Fruit fly (Drosophila melanogaster) whole organism, embryonic: Measurements from ENCODE around the gene RhoGEF4.

Source experiments
- ATbp ChIP-seq: fragments of 200-800 bp; sonication (Bioruptor generic); optimal IDR thresholded peaks from 2 replicates; lab custom pipeline; 2017; ENCODE audit warnings: missing biosample characterization, mild to moderate bottlenecking, missing genetic modification characterization, missing genetic modification reagents
- Bgb ChIP-seq: fragments of 200-800 bp; sonication (Bioruptor generic); IDR thresholded peaks from 2 replicates; pipeline ENCODE4 v1.3.6; 2022; ENCODE audit warnings: missing biosample characterization, missing genetic modification characterization; ENCODE audit not compliant: partially characterized antibody
- Blimp-1 ChIP-seq: fragments of 200-800 bp; sonication (Bioruptor generic); optimal IDR thresholded peaks from 3 replicates; lab custom pipeline; 2018; ENCODE audit warnings: missing biosample characterization, missing genetic modification characterization, mild to moderate bottlenecking, moderate library complexity, missing genetic modification reagents
- CG10147 ChIP-seq: fragments of 200-800 bp; sonication (Bioruptor generic); optimal IDR thresholded peaks from 2 replicates; lab custom pipeline; 2019; ENCODE audit warnings: missing biosample characterization, mild to moderate bottlenecking, missing genetic modification characterization, moderate library complexity
- CG10462 ChIP-seq: fragments of 200-800 bp; sonication (Bioruptor generic); optimal IDR thresholded peaks from 2 replicates; lab custom pipeline; 2016; ENCODE audit warnings: missing biosample characterization, missing genetic modification characterization
- CG11398 ChIP-seq: fragments of 200-800 bp; sonication (Bioruptor generic); optimal IDR thresholded peaks from 2 replicates; lab custom pipeline; 2016; ENCODE audit warnings: missing biosample characterization, missing genetic modification characterization
- CG11723 ChIP-seq: fragments of 200-800 bp; sonication (Bioruptor generic); optimal IDR thresholded peaks from 2 replicates; lab custom pipeline; 2017; ENCODE audit warnings: missing biosample characterization, mild to moderate bottlenecking, missing genetic modification characterization
- CG14050 ChIP-seq: fragments of 200-800 bp; sonication (Bioruptor generic); IDR thresholded peaks from 3 replicates; pipeline ENCODE4 v1.3.6; 2022; ENCODE audit warnings: missing biosample characterization, missing genetic modification characterization
- CG18599 ChIP-seq: fragments of 200-800 bp; sonication (Bioruptor generic); optimal IDR thresholded peaks from 3 replicates; lab custom pipeline; 2017; ENCODE audit warnings: missing biosample characterization, missing genetic modification characterization, mild to moderate bottlenecking, moderate library complexity, missing genetic modification reagents
- CG2199 ChIP-seq: fragments of 200-800 bp; sonication (Bioruptor generic); IDR thresholded peaks from 3 replicates; pipeline ENCODE4 v1.3.6; 2022; ENCODE audit warnings: missing biosample characterization, missing genetic modification characterization
- CG32767 ChIP-seq: fragments of 200-800 bp; sonication (Bioruptor generic); IDR thresholded peaks from 2 replicates; pipeline ENCODE4 v1.3.6; 2022; ENCODE audit warnings: missing biosample characterization, missing genetic modification characterization
- CG3281 ChIP-seq: fragments of 200-800 bp; sonication (Bioruptor generic); optimal IDR thresholded peaks from 3 replicates; lab custom pipeline; 2017; ENCODE audit warnings: missing biosample characterization, mild to moderate bottlenecking, missing genetic modification characterization
- CG3995 ChIP-seq: fragments of 200-800 bp; sonication (Bioruptor generic); optimal IDR thresholded peaks from 3 replicates; lab custom pipeline; 2016; ENCODE audit warnings: missing biosample characterization, missing genetic modification characterization
- CG43689 ChIP-seq: fragments of 200-800 bp; sonication (Bioruptor generic); IDR thresholded peaks from 2 replicates; pipeline ENCODE4 v1.3.6; 2022; ENCODE audit warnings: missing biosample characterization, missing genetic modification characterization
- CG4820 ChIP-seq: fragments of 200-800 bp; sonication (Bioruptor generic); optimal IDR thresholded peaks from 3 replicates; lab custom pipeline; 2016; ENCODE audit warnings: missing biosample characterization, missing genetic modification characterization
- CG5953 ChIP-seq: fragments of 200-800 bp; sonication (Bioruptor generic); IDR thresholded peaks from 2 replicates; pipeline ENCODE4 v1.3.6; 2022; ENCODE audit warnings: missing biosample characterization, missing genetic modification characterization
- CG6272 ChIP-seq: fragments of 200-800 bp; sonication (Bioruptor generic); IDR thresholded peaks from 2 replicates; pipeline ENCODE4 v1.3.6; 2022; ENCODE audit warnings: missing biosample characterization, missing genetic modification characterization
- CG7928 ChIP-seq: fragments of 200-800 bp; sonication (Bioruptor generic); optimal IDR thresholded peaks from 2 replicates; lab custom pipeline; 2017; ENCODE audit warnings: missing biosample characterization, mild to moderate bottlenecking, missing genetic modification characterization
- CG9609 ChIP-seq: fragments of 200-800 bp; sonication (Bioruptor generic); optimal IDR thresholded peaks from 3 replicates; lab custom pipeline; 2016; ENCODE audit warnings: missing biosample characterization, missing genetic modification characterization
- CrebB ChIP-seq: fragments of 200-800 bp; sonication (Bioruptor generic); optimal IDR thresholded peaks from 3 replicates; lab custom pipeline; 2018; ENCODE audit warnings: missing biosample characterization, mild to moderate bottlenecking, missing genetic modification characterization
- Dll ChIP-seq: fragments of 200-800 bp; sonication (Bioruptor generic); IDR thresholded peaks from 4 replicates; pipeline ENCODE4 v1.3.6; 2022; ENCODE audit warnings: missing biosample characterization, missing genetic modification characterization; ENCODE audit not compliant: partially characterized antibody
- Dref ChIP-seq: fragments of 200-800 bp; sonication (Bioruptor generic); IDR thresholded peaks from 2 replicates; pipeline ENCODE4 v1.3.6; 2022; ENCODE audit warnings: missing biosample characterization, missing genetic modification characterization
- Lpt ChIP-seq: fragments of >200 bp; optimal IDR thresholded peaks from 2 replicates; lab custom pipeline; 2018; ENCODE audit warnings: missing biosample characterization, missing genetic modification characterization
- Oaz ChIP-seq: fragments of 200-800 bp; sonication (Bioruptor generic); IDR thresholded peaks from 2 replicates; pipeline ENCODE4 v1.3.6; 2022; ENCODE audit warnings: missing biosample characterization, missing genetic modification characterization
- Pdp1 ChIP-seq, 2 experiments: fragments of 200-800 bp; sonication (Bioruptor generic); optimal IDR thresholded peaks; 3 replicates each; lab custom pipeline; 2016; ENCODE audit warnings: missing biosample characterization in 2 of 2, missing genetic modification characterization in 2 of 2, mild to moderate bottlenecking in 1 of 2, moderate library complexity in 1 of 2
- Side ChIP-seq: fragments of 200-800 bp; sonication (Bioruptor generic); optimal IDR thresholded peaks from 2 replicates; lab custom pipeline; 2016; ENCODE audit warnings: missing biosample characterization, missing genetic modification characterization
- Sry-β ChIP-seq: fragments of 200-800 bp; sonication (Bioruptor generic); optimal IDR thresholded peaks from 2 replicates; lab custom pipeline; 2018; ENCODE audit warnings: missing biosample characterization, mild to moderate bottlenecking, missing genetic modification characterization, moderate library complexity
- Tbp ChIP-seq: fragments of >200 bp; optimal IDR thresholded peaks from 2 replicates; lab custom pipeline; 2018; ENCODE audit warnings: missing biosample characterization, missing genetic modification characterization
- ase ChIP-seq: fragments of 200-800 bp; sonication (Bioruptor generic); IDR thresholded peaks from 3 replicates; pipeline ENCODE4 v1.3.6; 2022; ENCODE audit warnings: missing biosample characterization, missing genetic modification characterization
- ci ChIP-seq: fragments of 200-800 bp; sonication (Bioruptor generic); IDR thresholded peaks from 3 replicates; pipeline ENCODE4 v1.3.6; 2022; ENCODE audit warnings: missing biosample characterization, missing genetic modification characterization
- dimm ChIP-seq: fragments of 200-800 bp; sonication (Bioruptor generic); IDR thresholded peaks from 2 replicates; pipeline ENCODE4 v1.3.6; 2022; ENCODE audit warnings: missing biosample characterization, missing genetic modification characterization
- gcm ChIP-seq: fragments of 200-800 bp; sonication (Bioruptor generic); optimal IDR thresholded peaks from 2 replicates; lab custom pipeline; 2019; ENCODE audit warnings: missing biosample characterization, mild to moderate bottlenecking, missing genetic modification characterization, moderate library complexity
- gcm2 ChIP-seq: fragments of 200-800 bp; sonication (Bioruptor generic); optimal IDR thresholded peaks from 2 replicates; lab custom pipeline; 2016; ENCODE audit warnings: missing biosample characterization, missing genetic modification characterization
- grn ChIP-seq: fragments of 200-800 bp; sonication (Bioruptor generic); optimal IDR thresholded peaks from 3 replicates; lab custom pipeline; 2017; ENCODE audit warnings: missing biosample characterization, missing genetic modification characterization
- gt ChIP-seq: fragments of 200-800 bp; sonication (Bioruptor generic); IDR thresholded peaks from 2 replicates; pipeline ENCODE4 v1.3.6; 2022; ENCODE audit warnings: missing biosample characterization, missing genetic modification characterization
- hb ChIP-seq: fragments of 200-800 bp; sonication (Bioruptor generic); IDR thresholded peaks from 3 replicates; pipeline ENCODE4 v1.3.6; 2022; ENCODE audit warnings: missing biosample characterization, missing genetic modification characterization; ENCODE audit not compliant: partially characterized antibody
- her ChIP-seq: fragments of 200-800 bp; sonication (Bioruptor generic); optimal IDR thresholded peaks from 2 replicates; lab custom pipeline; 2016; ENCODE audit warnings: missing biosample characterization, missing genetic modification characterization
- jumu ChIP-seq: fragments of 200-800 bp; sonication (Bioruptor generic); optimal IDR thresholded peaks from 3 replicates; lab custom pipeline; 2016; ENCODE audit warnings: missing biosample characterization, missing genetic modification characterization
- mirr ChIP-seq: fragments of 200-800 bp; sonication (Bioruptor generic); optimal IDR thresholded peaks from 3 replicates; lab custom pipeline; 2018; ENCODE audit warnings: missing biosample characterization, mild to moderate bottlenecking, missing genetic modification characterization
- onecut ChIP-seq: fragments of 200-800 bp; sonication (Bioruptor generic); IDR thresholded peaks from 2 replicates; pipeline ENCODE4 v1.3.6; 2022; ENCODE audit warnings: missing biosample characterization, missing genetic modification characterization
- peb ChIP-seq: fragments of 200-800 bp; sonication (Bioruptor generic); IDR thresholded peaks from 2 replicates; pipeline ENCODE4 v1.3.6; 2022; ENCODE audit warnings: missing biosample characterization, missing genetic modification characterization
- pho ChIP-seq: fragments of 200-800 bp; sonication (Bioruptor generic); optimal IDR thresholded peaks from 2 replicates; lab custom pipeline; 2016; ENCODE audit warnings: missing biosample characterization, missing genetic modification characterization
- pum ChIP-seq: fragments of 200-800 bp; sonication (Bioruptor generic); optimal IDR thresholded peaks from 2 replicates; lab custom pipeline; 2016; ENCODE audit warnings: missing biosample characterization, missing genetic modification characterization
- ranshi ChIP-seq: fragments of 200-800 bp; sonication (Bioruptor generic); IDR thresholded peaks from 2 replicates; pipeline ENCODE4 v1.3.6; 2022; ENCODE audit warnings: missing biosample characterization, missing genetic modification characterization
- sd ChIP-seq: fragments of 200-800 bp; sonication (Bioruptor generic); optimal IDR thresholded peaks from 3 replicates; lab custom pipeline; 2018; ENCODE audit warnings: missing biosample characterization, mild to moderate bottlenecking, missing genetic modification characterization, moderate library complexity
- seq ChIP-seq: fragments of 200-800 bp; sonication (Bioruptor generic); IDR thresholded peaks from 2 replicates; pipeline ENCODE4 v1.3.6; 2022; ENCODE audit warnings: missing biosample characterization, missing genetic modification characterization
- sima ChIP-seq: fragments of 200-800 bp; sonication (Bioruptor generic); optimal IDR thresholded peaks from 2 replicates; lab custom pipeline; 2016; ENCODE audit warnings: missing biosample characterization, missing genetic modification characterization
- slou ChIP-seq: fragments of 200-800 bp; sonication (Bioruptor generic); optimal IDR thresholded peaks from 3 replicates; lab custom pipeline; 2016; ENCODE audit warnings: missing biosample characterization, missing genetic modification characterization
- sug ChIP-seq: fragments of 200-800 bp; optimal IDR thresholded peaks from 2 replicates; lab custom pipeline; 2019; ENCODE audit warnings: missing biosample characterization, mild to moderate bottlenecking, missing genetic modification characterization, moderate library complexity
- toy ChIP-seq: fragments of 200-800 bp; sonication (Bioruptor generic); IDR thresholded peaks from 2 replicates; pipeline ENCODE4 v1.3.6; 2022; ENCODE audit warnings: missing biosample characterization, missing genetic modification characterization
- ttk ChIP-seq: fragments of 200-800 bp; sonication (Bioruptor generic); IDR thresholded peaks from 2 replicates; pipeline ENCODE4 v2.1.2; 2022; ENCODE audit warnings: missing biosample characterization, missing genetic modification characterization
- vvl ChIP-seq: fragments of 200-800 bp; sonication (Bioruptor generic); IDR thresholded peaks from 2 replicates; pipeline ENCODE4 v1.3.6; 2022; ENCODE audit warnings: missing biosample characterization, missing genetic modification characterization

The RhoGEF4 gene

dm6 chr3L:7323348-7323747 lies at the start of gene RhoGEF4, which contains the start of gene Rint1 (continued):
- peak; percentile 39; the same call in 2 of the 3 replicates for TF ChIP-seq CG14050 (GFP tag; lab: Robert Waterston, UW)
- TF ChIP-seq CG11398 (GFP tag; lab: Kevin White, UChicago), result no peak
- TF ChIP-seq Bgb, result no peak
- peak; percentile 60; the same call in 1 of the 2 replicates for TF ChIP-seq ttk (GFP tag; lab: Robert Waterston, UW)
- peak; percentile 54 for TF ChIP-seq CG4820 (GFP tag; lab: Kevin White, UChicago)
- TF ChIP-seq ci (GFP tag; lab: Robert Waterston, UW), result peak; percentile 70; the same call in 2 of the 3 replicates
- peak; percentile 38 for TF ChIP-seq CG10462
- TF ChIP-seq gt (GFP tag; lab: Robert Waterston, UW), result no peak
- peak; percentile 32; the same call in 1 of the 2 replicates for TF ChIP-seq Dref (GFP tag; lab: Robert Waterston, UW)
- no peak for TF ChIP-seq Dll
- TF ChIP-seq ATbp (GFP tag; lab: Kevin White, UChicago), result no peak
- TF ChIP-seq hb (GFP tag; lab: Robert Waterston, UW), result no peak
- TF ChIP-seq sima, result no peak
- no peak for TF ChIP-seq CG3995 (GFP tag; lab: Kevin White, UChicago)
- TF ChIP-seq mirr (GFP tag; lab: Kevin White, UChicago), result no peak
- TF ChIP-seq CG11723 (GFP tag; lab: Kevin White, UChicago), result no peak
- no peak for TF ChIP-seq onecut (GFP tag; lab: Robert Waterston, UW)
- TF ChIP-seq CG18599, result peak; percentile 67
- TF ChIP-seq seq (GFP tag; lab: Robert Waterston, UW), result 0 out of 2 replicates have a peak, but pooled peaks have one; percentile 31
- TF ChIP-seq CrebB (tag; lab: Kevin White, UChicago), result no peak
- peak; percentile 82 for TF ChIP-seq vvl (GFP tag; lab: Robert Waterston, UW)
- peak; percentile 52 for TF ChIP-seq Blimp-1
- TF ChIP-seq CG10147 (GFP tag; lab: Kevin White, UChicago), result peak; percentile 74
- TF ChIP-seq CG32767 (GFP tag; lab: Robert Waterston, UW), result no peak
- peak; percentile 58 for TF ChIP-seq gcm (GFP tag; lab: Kevin White, UChicago)
- TF ChIP-seq Side, result no peak
- peak; percentile 79; the same call in 1 of the 2 replicates for TF ChIP-seq ranshi (GFP tag; lab: Robert Waterston, UW)
- TF ChIP-seq CG3281 (GFP tag; lab: Kevin White, UChicago), result peak; percentile 6
- TF ChIP-seq dimm (GFP tag; lab: Robert Waterston, UW), result peak; percentile 41; the same call in 1 of the 2 replicates
- no peak for TF ChIP-seq toy (GFP tag; lab: Robert Waterston, UW)
- peak; percentile 52 for TF ChIP-seq pum
- peak; percentile 5 for TF ChIP-seq Sry-β (GFP tag; lab: Kevin White, UChicago)
- peak; percentile 73 for TF ChIP-seq sug
- peak; percentile 73 for TF ChIP-seq CG6272 (GFP tag; lab: Robert Waterston, UW)
- 0 out of 2 replicates have a peak, but pooled peaks have one; percentile 7 for TF ChIP-seq CG5953
- TF ChIP-seq sd, result no peak
- no peak for TF ChIP-seq Lpt
- TF ChIP-seq CG43689 (GFP tag; lab: Robert Waterston, UW), result no peak
- peak; percentile 44 for TF ChIP-seq pho (GFP tag; lab: Kevin White, UChicago)
- TF ChIP-seq gcm2 (GFP tag; lab: Kevin White, UChicago), result no peak
- TF ChIP-seq ase, result 0 out of 3 replicates have a peak, but pooled peaks have one; percentile 41
- peak; percentile 57 for TF ChIP-seq jumu (GFP tag; lab: Kevin White, UChicago)
- TF ChIP-seq Tbp (GFP tag; lab: Kevin White, UChicago), result no peak
- peak; percentile 51 for TF ChIP-seq CG9609 (GFP tag; lab: Kevin White, UChicago)
- TF ChIP-seq her (GFP tag; lab: Kevin White, UChicago), result no peak
- peak; percentile 43 for TF ChIP-seq CG7928 (GFP tag; lab: Kevin White, UChicago)
- peak in 1 of 2 experiments; percentile 56 for TF ChIP-seq Pdp1 (GFP tag; optimal IDR thresholded peaks at IDR 0.05; lab: Kevin White, UChicago)
- TF ChIP-seq grn (GFP tag; lab: Kevin White, UChicago), result no peak
- no peak for TF ChIP-seq CG2199 (GFP tag; lab: Robert Waterston, UW)
- TF ChIP-seq peb (GFP tag; lab: Robert Waterston, UW), result peak; percentile 64
- TF ChIP-seq slou, result peak; percentile 31
- no peak for TF ChIP-seq Oaz (GFP tag; lab: Robert Waterston, UW)
